Worm (Caenorhabditis elegans) whole organism, L4/young adult: Measurements from ENCODE around the gene rpl-42.

Source experiments
- dao-5 ChIP-seq: sonication (generic microtip); optimal IDR thresholded peaks from 2 replicates; lab custom pipeline; 2016; ENCODE audit warnings: missing genotype, missing genetic modification characterization, moderate library complexity, missing compliant biosample characterization
- him-1 ChIP-seq: sonication (generic microtip); optimal IDR thresholded peaks from 2 replicates; lab custom pipeline; 2016; ENCODE audit warnings: missing genotype, missing genetic modification reagents, missing genetic modification characterization, missing compliant biosample characterization

ce11 chrII:11104162-11104561 lies 11.6 kb downstream of the rpl-42 start, which contains the start of gene C09H10.9:
- TF ChIP-seq him-1 (no peak), dao-5 (tag; lab: Kevin White, UChicago) (no peak)
